Worm (Caenorhabditis elegans): ENCODE measurements around the gene asm-1.

The asm-1 gene

ce11 chrII:6909568-6910122 lies at the start of gene asm-1:
Gene asm-1 (plus strand): TSS chrII:6910072.
- TF ChIP-seq unc-62 (GFP tag; optimal IDR thresholded peaks at IDR 0.05) = no peak

DNA sequence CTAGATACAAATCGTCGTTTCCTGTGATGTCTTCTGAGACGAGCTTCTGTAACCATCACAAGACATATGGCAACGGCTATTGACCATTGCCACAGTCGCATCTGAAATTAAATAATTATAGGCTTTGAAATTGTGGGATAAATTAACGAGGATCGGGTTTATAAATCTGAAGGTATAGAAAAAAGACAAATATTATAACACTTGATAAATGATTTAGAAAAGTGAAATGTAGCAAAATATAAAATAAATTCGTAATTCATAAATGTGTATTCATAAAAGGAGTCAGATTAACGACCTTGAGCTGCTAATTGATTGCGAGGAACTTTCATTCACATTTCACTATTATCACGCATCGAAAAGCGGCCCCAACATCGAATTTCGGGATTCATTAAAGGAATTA lies 46.2 kb upstream of the asm-1 start, which contains the start of gene aff-1:
Gene aff-1, minus strand, starts transcription at position 101 of the 400 bp plus-strand sequence.
- no peak for TF ChIP-seq unc-62 (GFP tag; optimal IDR thresholded peaks at IDR 0.05)

- no peak for TF ChIP-seq unc-62 (GFP tag; optimal IDR thresholded peaks at IDR 0.05)
Observed at ce11 chrII:6870803-6871202, 39.1 kb upstream of the asm-1 start, which contains the start of gene clhm-1. Gene clhm-1 (minus strand): TSS chrII:6871009.

DNA sequence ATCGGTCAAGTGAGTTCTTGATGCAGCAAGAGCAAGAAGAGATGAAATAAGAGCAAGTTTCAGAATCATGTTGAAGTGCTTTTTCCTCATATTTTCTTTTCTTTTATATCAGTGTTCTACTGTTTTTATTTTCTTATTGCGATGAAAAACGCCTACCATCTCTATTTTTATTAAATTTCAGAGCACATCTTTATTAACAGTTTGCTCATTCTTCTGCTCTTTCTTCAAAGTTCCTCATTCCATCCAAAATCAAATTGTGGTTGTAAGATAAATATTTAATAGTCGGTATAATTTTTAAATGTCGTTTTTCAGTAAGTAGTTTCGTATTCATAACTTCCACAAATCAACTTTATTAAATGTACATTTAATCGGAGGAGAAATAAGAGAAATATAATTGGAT lies 37.4 kb upstream of the asm-1 start, which contains the start of gene C44B7.5:
Gene C44B7.5, minus strand, starts transcription at position 101 of the 400 bp plus-strand sequence.
- TF ChIP-seq unc-62 (GFP tag; optimal IDR thresholded peaks at IDR 0.05) = no peak

DNA sequence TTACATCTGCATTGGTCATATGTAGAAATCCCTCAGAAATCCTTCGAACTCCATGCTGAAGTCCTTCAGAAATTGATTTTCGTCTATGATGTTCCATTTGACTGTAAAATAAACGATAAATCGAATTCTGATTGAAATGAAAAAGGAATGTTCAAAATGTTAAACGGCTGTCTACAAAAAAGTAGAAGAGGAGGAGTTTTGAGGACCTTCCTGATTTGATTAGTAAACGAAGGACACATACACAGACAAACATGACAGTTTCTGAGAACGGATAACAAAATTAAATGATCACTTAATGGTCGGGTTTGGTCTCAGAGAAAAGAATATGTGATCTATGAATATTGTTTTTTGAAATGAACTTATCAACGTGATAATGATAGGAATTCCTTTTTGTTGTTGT lies 32.9 kb upstream of the asm-1 start, which contains the start of gene slc-36.5:
Gene slc-36.5, minus strand, starts transcription at position 101 of the 400 bp plus-strand sequence.
- no peak for TF ChIP-seq unc-62 (GFP tag; optimal IDR thresholded peaks at IDR 0.05)

ce11 chrII:6877881-6878280 lies 32.0 kb upstream of the asm-1 start:
- no peak for TF ChIP-seq unc-62 (GFP tag; optimal IDR thresholded peaks at IDR 0.05)

- TF ChIP-seq unc-62 (GFP tag; optimal IDR thresholded peaks at IDR 0.05) = no peak
Observed at ce11 chrII:6880067-6880466, 29.8 kb upstream of the asm-1 start, which contains the start of gene C44B7.7. Gene C44B7.7 (minus strand): TSS chrII:6880167.

ce11 chrII:6882335-6882734 lies 27.5 kb upstream of the asm-1 start:
- no peak for TF ChIP-seq unc-62 (GFP tag; optimal IDR thresholded peaks at IDR 0.05)

DNA sequence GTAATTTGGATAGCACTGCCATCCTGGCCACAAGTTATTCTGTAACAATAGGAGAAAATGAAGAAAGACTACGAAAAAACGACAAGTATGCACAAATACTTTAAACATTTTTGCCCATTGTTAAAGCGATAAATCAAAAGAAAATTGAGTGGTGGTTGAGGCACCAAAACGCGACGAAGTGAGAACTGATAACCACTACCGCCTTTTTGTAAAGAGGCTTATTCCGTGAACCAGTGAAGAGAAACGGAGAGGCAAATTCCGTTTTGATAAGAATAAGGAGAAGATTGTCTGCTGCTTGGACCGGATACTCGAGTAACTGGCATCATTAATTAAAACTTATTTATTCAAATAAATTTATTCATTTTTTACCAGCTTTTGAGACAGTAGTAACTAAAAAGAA lies 26.2 kb upstream of the asm-1 start, which contains the start of gene pmp-1:
Gene pmp-1, minus strand, starts transcription at position 39 of the 400 bp plus-strand sequence.
- no peak for TF ChIP-seq unc-62 (GFP tag; optimal IDR thresholded peaks at IDR 0.05)

DNA sequence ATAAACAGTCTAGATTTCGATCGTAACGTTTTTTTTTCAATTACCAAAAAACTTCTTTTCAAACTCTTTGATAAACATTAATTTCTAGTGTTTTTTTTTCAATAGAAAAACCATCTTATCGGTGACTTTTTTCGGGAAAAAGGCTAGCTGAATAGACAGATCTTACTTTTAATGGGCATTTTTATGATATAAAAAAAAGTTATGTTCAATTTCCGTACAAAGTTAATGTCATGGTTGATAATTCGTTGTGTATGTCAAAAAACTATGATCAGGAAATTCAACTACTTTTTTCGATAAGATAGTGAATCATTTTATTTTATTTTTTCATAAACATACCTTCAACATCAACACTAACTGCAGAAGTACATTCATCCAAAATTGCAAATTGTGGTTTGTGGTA lies 25.3 kb upstream of the asm-1 start:
- no peak for TF ChIP-seq unc-62 (GFP tag; optimal IDR thresholded peaks at IDR 0.05)

DNA sequence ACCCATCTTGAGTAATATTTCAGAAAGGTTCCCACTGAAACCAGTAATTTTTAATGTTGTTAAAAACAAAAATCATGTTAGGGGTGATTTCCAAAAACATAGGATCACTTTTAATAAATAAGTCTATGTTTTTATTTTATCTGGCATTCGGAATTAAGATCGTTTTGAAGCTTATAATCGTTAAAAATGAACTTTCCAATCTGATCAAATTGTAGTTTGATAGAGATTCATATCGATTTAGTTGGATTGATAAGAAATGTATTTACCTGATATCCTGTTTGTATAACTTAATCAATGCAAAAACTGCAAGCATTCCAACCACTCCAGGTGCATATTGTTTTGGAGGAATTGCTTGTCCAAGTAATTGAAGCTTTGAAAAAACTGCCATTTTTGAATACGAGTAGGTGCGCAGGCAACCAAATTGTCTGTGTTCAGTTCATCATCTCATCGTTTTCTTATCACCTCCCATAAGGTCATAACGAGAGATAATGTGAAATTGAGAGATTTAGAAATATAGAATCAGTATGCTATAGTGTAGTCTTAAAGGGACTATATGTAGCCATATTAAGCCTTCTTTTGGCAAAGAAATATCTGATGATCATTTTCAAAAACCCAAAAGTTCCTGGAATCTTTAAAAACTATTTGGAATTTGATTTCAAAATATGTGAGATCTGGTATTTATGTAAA lies 22.4 kb upstream of the asm-1 start, which contains the start of gene pmp-2:
Gene pmp-2, minus strand, starts transcription at position 487 of the 687 bp plus-strand sequence.
- TF ChIP-seq unc-62 (GFP tag; optimal IDR thresholded peaks at IDR 0.05) = no peak

DNA sequence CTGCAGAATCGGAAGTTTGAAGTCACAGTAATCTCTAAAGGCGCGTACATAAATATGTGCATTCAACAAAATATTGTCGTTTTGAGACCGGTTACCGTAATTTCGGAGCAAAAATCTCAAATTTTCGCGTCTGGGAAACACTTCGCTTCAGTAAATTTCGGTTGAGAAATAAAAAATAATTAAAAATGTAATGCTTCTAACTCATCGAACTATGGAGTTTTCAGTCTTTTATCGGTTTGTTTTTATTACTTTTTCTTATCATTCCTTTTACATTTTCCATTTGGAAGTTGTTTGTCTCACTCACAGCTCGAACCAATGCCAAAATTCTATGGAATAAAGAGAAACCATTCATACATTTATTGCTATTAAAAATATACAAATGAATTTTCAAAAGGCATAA lies 21.7 kb upstream of the asm-1 start:
- no peak for TF ChIP-seq unc-62 (GFP tag; optimal IDR thresholded peaks at IDR 0.05)

ce11 chrII:6888661-6889579 lies 21.0 kb upstream of the asm-1 start:
- TF ChIP-seq unc-62 (GFP tag; optimal IDR thresholded peaks at IDR 0.05) = no peak

ce11 chrII:6889580-6889922 lies 20.3 kb upstream of the asm-1 start:
- no peak for TF ChIP-seq unc-62 (GFP tag; optimal IDR thresholded peaks at IDR 0.05)

ce11 chrII:6890095-6890494 lies 19.8 kb upstream of the asm-1 start, which contains the start of gene acer-1:
Gene acer-1 (minus strand): TSS chrII:6890400.
- TF ChIP-seq unc-62 (GFP tag; optimal IDR thresholded peaks at IDR 0.05) = no peak

ce11 chrII:6891176-6891575 lies 18.7 kb upstream of the asm-1 start:
- no peak for TF ChIP-seq unc-62 (GFP tag; optimal IDR thresholded peaks at IDR 0.05)
